Fruit fly (Drosophila melanogaster) whole organism, prepupa: ENCODE results near the gene Nedd4.
A peak's percentile ranks its signal among the peaks of the same experiment; 100 is the strongest.

Experiments
- CG10631 ChIP-seq: fragments of 200-800 bp; sonication (Bioruptor generic); optimal IDR thresholded peaks from 2 replicates; lab custom pipeline; 2016; ENCODE audit warnings: missing biosample characterization, missing genetic modification characterization
- CG10669 ChIP-seq: fragments of 200-800 bp; sonication (Bioruptor generic); optimal IDR thresholded peaks from 3 replicates; lab custom pipeline; 2018; ENCODE audit warnings: missing biosample characterization, mild to moderate bottlenecking, missing genetic modification characterization, moderate library complexity
- CG11762 ChIP-seq: fragments of 200-800 bp; sonication (Bioruptor generic); optimal IDR thresholded peaks from 3 replicates; lab custom pipeline; 2016; ENCODE audit warnings: missing biosample characterization, missing genetic modification characterization; ENCODE audit not compliant: insufficient read depth
- CG11902 ChIP-seq: fragments of 200-800 bp; sonication (Bioruptor generic); optimal IDR thresholded peaks from 3 replicates; lab custom pipeline; 2016; ENCODE audit warnings: missing biosample characterization, missing genetic modification characterization
- CG15336 ChIP-seq: fragments of 200-800 bp; sonication (Bioruptor generic); IDR thresholded peaks from 2 replicates; pipeline ENCODE4 v1.3.6; 2022; ENCODE audit warnings: missing biosample characterization, missing genetic modification characterization
- CG1621 ChIP-seq: fragments of 200-800 bp; sonication (Bioruptor generic); optimal IDR thresholded peaks from 3 replicates; lab custom pipeline; 2018; ENCODE audit warnings: missing biosample characterization, mild to moderate bottlenecking, missing genetic modification characterization
- CG16779 ChIP-seq: fragments of 200-800 bp; sonication (Bioruptor generic); optimal IDR thresholded peaks from 3 replicates; lab custom pipeline; 2017; ENCODE audit warnings: missing biosample characterization, mild to moderate bottlenecking, missing genetic modification characterization
- CG3032 ChIP-seq: fragments of 200-800 bp; optimal IDR thresholded peaks from 2 replicates; lab custom pipeline; 2019; ENCODE audit warnings: missing biosample characterization, mild to moderate bottlenecking, missing genetic modification characterization, moderate library complexity
- CG31627 ChIP-seq: fragments of 200-800 bp; sonication (Bioruptor generic); optimal IDR thresholded peaks from 3 replicates; lab custom pipeline; 2016; ENCODE audit warnings: missing biosample characterization, missing genetic modification characterization
- CG32006 ChIP-seq: fragments of 200-800 bp; sonication (Bioruptor generic); optimal IDR thresholded peaks from 3 replicates; lab custom pipeline; 2017; ENCODE audit warnings: missing biosample characterization, mild to moderate bottlenecking, missing genetic modification characterization
- CG34406 ChIP-seq: fragments of 200-800 bp; sonication (Bioruptor generic); optimal IDR thresholded peaks from 3 replicates; lab custom pipeline; 2016; ENCODE audit warnings: missing biosample characterization, missing genetic modification characterization
- CG3919 ChIP-seq: fragments of 200-800 bp; sonication (Bioruptor generic); optimal IDR thresholded peaks from 3 replicates; lab custom pipeline; 2016; ENCODE audit warnings: missing biosample characterization, missing genetic modification characterization
- CG4318 ChIP-seq: fragments of 200-800 bp; sonication (Bioruptor generic); optimal IDR thresholded peaks from 3 replicates; lab custom pipeline; 2017; ENCODE audit warnings: missing biosample characterization, mild to moderate bottlenecking, missing genetic modification characterization
- CG6163 ChIP-seq: fragments of 200-800 bp; sonication (Bioruptor generic); IDR thresholded peaks from 3 replicates; pipeline ENCODE4 v1.3.6; 2022; ENCODE audit warnings: missing biosample characterization, missing genetic modification characterization
- CG6276 ChIP-seq: fragments of 200-800 bp; sonication (Bioruptor generic); optimal IDR thresholded peaks from 2 replicates; lab custom pipeline; 2017; ENCODE audit warnings: missing biosample characterization, mild to moderate bottlenecking, missing genetic modification characterization
- CG6792 ChIP-seq: fragments of 200-800 bp; sonication (Bioruptor generic); optimal IDR thresholded peaks from 3 replicates; lab custom pipeline; 2016; ENCODE audit warnings: missing biosample characterization, missing genetic modification characterization
- CG6808 ChIP-seq: fragments of 200-800 bp; sonication (Bioruptor generic); optimal IDR thresholded peaks from 3 replicates; lab custom pipeline; 2017; ENCODE audit warnings: missing biosample characterization, missing genetic modification characterization, mild to moderate bottlenecking, moderate library complexity, missing genetic modification reagents
- CG6854 ChIP-seq: fragments of 200-800 bp; sonication (Bioruptor generic); optimal IDR thresholded peaks from 2 replicates; lab custom pipeline; 2017; ENCODE audit warnings: missing biosample characterization, mild to moderate bottlenecking, missing genetic modification characterization
- CG7368 ChIP-seq: fragments of 200-800 bp; sonication (Bioruptor generic); optimal IDR thresholded peaks from 3 replicates; lab custom pipeline; 2016; ENCODE audit warnings: missing biosample characterization, missing genetic modification characterization
- CG8319 ChIP-seq: fragments of 200-800 bp; sonication (Bioruptor generic); optimal IDR thresholded peaks from 3 replicates; lab custom pipeline; 2016; ENCODE audit warnings: missing biosample characterization, missing genetic modification characterization
- CG8632 ChIP-seq: fragments of 200-800 bp; sonication (Bioruptor generic); optimal IDR thresholded peaks from 3 replicates; lab custom pipeline; 2016; ENCODE audit warnings: missing biosample characterization, missing genetic modification characterization
- CG9139 ChIP-seq: fragments of 200-800 bp; sonication (Bioruptor generic); optimal IDR thresholded peaks from 3 replicates; lab custom pipeline; 2017; ENCODE audit warnings: missing biosample characterization, mild to moderate bottlenecking, missing genetic modification characterization
- Eip75B ChIP-seq: fragments of 200-800 bp; sonication (Bioruptor generic); optimal IDR thresholded peaks from 3 replicates; lab custom pipeline; 2016; ENCODE audit warnings: missing biosample characterization, missing genetic modification characterization
- Eip78C ChIP-seq: fragments of 200-800 bp; sonication (Bioruptor generic); peaks from one replicate; lab custom pipeline; 2016; ENCODE audit warnings: missing biosample characterization, missing genetic modification characterization
- Ets96B ChIP-seq: fragments of 200-800 bp; optimal IDR thresholded peaks from 2 replicates; lab custom pipeline; 2019; ENCODE audit warnings: missing biosample characterization, mild to moderate bottlenecking, missing genetic modification characterization, moderate library complexity
- Hr39 ChIP-seq: fragments of 200-800 bp; sonication (Bioruptor generic); optimal IDR thresholded peaks from 2 replicates; lab custom pipeline; 2016; ENCODE audit warnings: missing biosample characterization, missing genetic modification characterization
- Lpt ChIP-seq: fragments of 200-800 bp; sonication (Bioruptor generic); optimal IDR thresholded peaks from 3 replicates; lab custom pipeline; 2016; ENCODE audit warnings: missing biosample characterization, missing genetic modification characterization
- Met ChIP-seq: fragments of 200-800 bp; sonication (Bioruptor generic); optimal IDR thresholded peaks from 3 replicates; lab custom pipeline; 2016; ENCODE audit warnings: missing biosample characterization, missing genetic modification characterization
- OdsH ChIP-seq: fragments of 200-800 bp; sonication (Bioruptor generic); optimal IDR thresholded peaks from 3 replicates; lab custom pipeline; 2016; ENCODE audit warnings: missing biosample characterization, missing genetic modification characterization
- Smox ChIP-seq: fragments of 200-800 bp; sonication (Bioruptor generic); optimal IDR thresholded peaks from 3 replicates; lab custom pipeline; 2016; ENCODE audit warnings: missing biosample characterization, missing genetic modification characterization
- Sox102F ChIP-seq: fragments of 200-800 bp; sonication (Bioruptor generic); optimal IDR thresholded peaks from 2 replicates; lab custom pipeline; 2016; ENCODE audit warnings: missing biosample characterization, mild to moderate bottlenecking, missing genetic modification characterization
- achi ChIP-seq: fragments of 200-800 bp; sonication (Bioruptor generic); optimal IDR thresholded peaks from 3 replicates; lab custom pipeline; 2016; ENCODE audit warnings: missing biosample characterization, missing genetic modification characterization
- acj6 ChIP-seq: fragments of 200-800 bp; sonication (Bioruptor generic); optimal IDR thresholded peaks from 3 replicates; lab custom pipeline; 2016; ENCODE audit warnings: missing biosample characterization, missing genetic modification characterization
- dac ChIP-seq: fragments of 200-800 bp; sonication (Bioruptor generic); optimal IDR thresholded peaks from 2 replicates; lab custom pipeline; 2017; ENCODE audit warnings: missing biosample characterization, mild to moderate bottlenecking, missing genetic modification characterization
- dsx ChIP-seq: fragments of 200-800 bp; optimal IDR thresholded peaks from 3 replicates; lab custom pipeline; 2019; ENCODE audit warnings: missing biosample characterization, mild to moderate bottlenecking, missing genetic modification characterization, moderate library complexity; ENCODE audit not compliant: poor library complexity, severe bottlenecking
- eg ChIP-seq: fragments of 200-800 bp; sonication (Bioruptor generic); IDR thresholded peaks from 3 replicates; pipeline ENCODE4 v1.3.6; 2022; ENCODE audit warnings: missing biosample characterization, missing genetic modification characterization
- esn ChIP-seq: fragments of 200-800 bp; sonication (Bioruptor generic); optimal IDR thresholded peaks from 2 replicates; lab custom pipeline; 2016; ENCODE audit warnings: missing biosample characterization, mild to moderate bottlenecking, missing genetic modification characterization, moderate library complexity
- fd59A ChIP-seq: fragments of 200-800 bp; sonication (Bioruptor generic); optimal IDR thresholded peaks from 2 replicates; lab custom pipeline; 2017; ENCODE audit warnings: missing biosample characterization, mild to moderate bottlenecking, missing genetic modification characterization, missing genetic modification reagents
- fkh ChIP-seq: fragments of 200-800 bp; sonication (Bioruptor generic); optimal IDR thresholded peaks from 3 replicates; lab custom pipeline; 2017; ENCODE audit warnings: missing biosample characterization, mild to moderate bottlenecking, missing genetic modification characterization, moderate library complexity
- lz ChIP-seq: fragments of 200-800 bp; sonication (Bioruptor generic); optimal IDR thresholded peaks from 3 replicates; lab custom pipeline; 2016; ENCODE audit warnings: missing biosample characterization, missing genetic modification characterization
- pdm3 ChIP-seq: fragments of 200-800 bp; sonication (Bioruptor generic); optimal IDR thresholded peaks from 3 replicates; lab custom pipeline; 2016; ENCODE audit warnings: missing biosample characterization, missing genetic modification characterization
- salr ChIP-seq, 2 experiments: fragments of 200-800 bp; sonication (Bioruptor generic); optimal IDR thresholded peaks; 3 replicates each; lab custom pipeline; 2016 to 2018; ENCODE audit warnings: missing biosample characterization in 2 of 2, missing genetic modification characterization in 2 of 2, mild to moderate bottlenecking in 1 of 2
- spab ChIP-seq: fragments of 200-800 bp; sonication (Bioruptor generic); optimal IDR thresholded peaks from 2 replicates; lab custom pipeline; 2017; ENCODE audit warnings: missing biosample characterization, mild to moderate bottlenecking, missing genetic modification characterization, missing genetic modification reagents
- ss ChIP-seq, 2 experiments: fragments of 200-800 bp; sonication (Bioruptor generic); optimal IDR thresholded peaks; 2 replicates in 1 of 2; 3 replicates in 1 of 2; lab custom pipeline; 2017 to 2018; ENCODE audit warnings: mild to moderate bottlenecking in 2 of 2, missing biosample characterization in 2 of 2, missing genetic modification characterization in 2 of 2, moderate library complexity in 1 of 2
- svp ChIP-seq: fragments of 200-800 bp; sonication (Bioruptor generic); peaks from one replicate; lab custom pipeline; 2016; ENCODE audit warnings: missing biosample characterization, missing genetic modification characterization
- topi ChIP-seq: fragments of 200-800 bp; sonication (Bioruptor generic); optimal IDR thresholded peaks from 3 replicates; lab custom pipeline; 2016; ENCODE audit warnings: missing biosample characterization, missing genetic modification characterization
- vri ChIP-seq: fragments of 200-800 bp; sonication (Bioruptor generic); optimal IDR thresholded peaks from 3 replicates; lab custom pipeline; 2016; ENCODE audit warnings: missing biosample characterization, mild to moderate bottlenecking, missing genetic modification characterization

Gene Nedd4

dm6 chr3L:17576093-17576885 lies 46.4 kb downstream of the Nedd4 start (continued):
- no peak for TF ChIP-seq CG10631 (GFP tag; lab: Kevin White, UChicago)
- TF ChIP-seq CG32006 (GFP tag; lab: Kevin White, UChicago): no peak
- TF ChIP-seq spab (GFP tag; lab: Kevin White, UChicago): no peak
- peak; percentile 10 for TF ChIP-seq Sox102F (GFP tag; lab: Kevin White, UChicago)
- no peak for TF ChIP-seq Ets96B (tag; lab: Kevin White, UChicago)
- TF ChIP-seq Lpt: peak; percentile 72
- no peak for TF ChIP-seq OdsH
- TF ChIP-seq vri (GFP tag; lab: Kevin White, UChicago): peak; percentile 92
- TF ChIP-seq CG16779: no peak
- TF ChIP-seq Met (GFP tag; lab: Kevin White, UChicago): no peak
- TF ChIP-seq esn (GFP tag; lab: Kevin White, UChicago): no peak
- peak; percentile 70 for TF ChIP-seq Eip75B (GFP tag; lab: Kevin White, UChicago)
- no peak for TF ChIP-seq CG11762
- peak in 1 of 2 experiments; percentile 75 for TF ChIP-seq ss (GFP tag; optimal IDR thresholded peaks at IDR 0.05; lab: Kevin White, UChicago)
- no peak for TF ChIP-seq acj6 (GFP tag; lab: Kevin White, UChicago)
- TF ChIP-seq CG34406: no peak
- peak; percentile 1 for TF ChIP-seq Eip78C
- no peak for TF ChIP-seq pdm3 (GFP tag; lab: Kevin White, UChicago)

dm6 chr3L:17576886-17577271 lies 47.0 kb downstream of the Nedd4 start:
- TF ChIP-seq CG3032: peak; percentile 58
- TF ChIP-seq fd59A (GFP tag; lab: Kevin White, UChicago): peak; percentile 68
- no peak for TF ChIP-seq svp (GFP tag; lab: Kevin White, UChicago)
- TF ChIP-seq CG10669 (GFP tag; lab: Kevin White, UChicago): peak; percentile 65
- TF ChIP-seq CG6808 (GFP tag; lab: Kevin White, UChicago): peak; percentile 58
- peak; percentile 89 for TF ChIP-seq Eip78C
- TF ChIP-seq CG6276 (GFP tag; lab: Kevin White, UChicago): no peak
- TF ChIP-seq CG34406: peak; percentile 39
- TF ChIP-seq Lpt: no peak
- TF ChIP-seq dsx: peak; percentile 32
- peak; percentile 43 for TF ChIP-seq Hr39
- peak; percentile 2 to 39 for TF ChIP-seq salr (GFP tag; optimal IDR thresholded peaks at IDR 0.05; lab: Kevin White, UChicago)
- TF ChIP-seq eg (GFP tag; lab: Robert Waterston, UW): no peak
- TF ChIP-seq CG7368 (GFP tag; lab: Kevin White, UChicago): no peak
- no peak for TF ChIP-seq CG9139
- TF ChIP-seq CG8319: peak; percentile 28
- TF ChIP-seq CG1621: no peak
- TF ChIP-seq ss (GFP tag; optimal IDR thresholded peaks at IDR 0.05; lab: Kevin White, UChicago): no peak
- peak; percentile 39 for TF ChIP-seq pdm3 (GFP tag; lab: Kevin White, UChicago)
- TF ChIP-seq spab (GFP tag; lab: Kevin White, UChicago): peak; percentile 80
- TF ChIP-seq topi (GFP tag; lab: Kevin White, UChicago): peak; percentile 30
- TF ChIP-seq Smox (GFP tag; lab: Kevin White, UChicago): peak; percentile 26
- peak; percentile 65 for TF ChIP-seq OdsH
- peak; percentile 15; the same call in 1 of the 3 replicates for TF ChIP-seq CG6163 (GFP tag; lab: Robert Waterston, UW)
- TF ChIP-seq CG8632: peak; percentile 6
- TF ChIP-seq vri (GFP tag; lab: Kevin White, UChicago): no peak
- peak; percentile 31 for TF ChIP-seq Met (GFP tag; lab: Kevin White, UChicago)
- peak; percentile 69 for TF ChIP-seq CG10631 (GFP tag; lab: Kevin White, UChicago)
- peak; percentile 67 for TF ChIP-seq CG32006 (GFP tag; lab: Kevin White, UChicago)
- TF ChIP-seq achi: peak; percentile 62
- TF ChIP-seq dac (GFP tag; lab: Kevin White, UChicago): no peak
- TF ChIP-seq acj6 (GFP tag; lab: Kevin White, UChicago): peak; percentile 70
- TF ChIP-seq fkh (GFP tag; lab: Kevin White, UChicago): no peak
- TF ChIP-seq CG4318 (GFP tag; lab: Kevin White, UChicago): peak; percentile 20
- TF ChIP-seq CG15336 (GFP tag; lab: Robert Waterston, UW): no peak
- TF ChIP-seq CG6854: no peak
- peak; percentile 32 for TF ChIP-seq CG3919 (GFP tag; lab: Kevin White, UChicago)
- TF ChIP-seq lz (GFP tag; lab: Kevin White, UChicago): peak; percentile 21
- TF ChIP-seq CG11902 (GFP tag; lab: Kevin White, UChicago): peak; percentile 22
- TF ChIP-seq CG6792 (GFP tag; lab: Kevin White, UChicago): peak; percentile 44
- TF ChIP-seq CG31627 (GFP tag; lab: Kevin White, UChicago): peak; percentile 48
